Worm (Caenorhabditis elegans) whole organism, mixed stage, embryonic: Measurements from ENCODE around the gene F35E12.6.

ENCODE experiments used
- ceh-39 ChIP-seq: fragments of 150-350 bp; optimal IDR thresholded peaks from 2 replicates; lab custom pipeline; 2014; ENCODE audit warnings: missing biosample characterization, missing genetic modification characterization
- lin-13 ChIP-seq: fragments of 150-350 bp; optimal IDR thresholded peaks from 2 replicates; lab custom pipeline; 2014; ENCODE audit warnings: missing biosample characterization, missing genetic modification characterization
- mep-1 ChIP-seq: fragments of 150-350 bp; optimal IDR thresholded peaks from 2 replicates; lab custom pipeline; 2017; ENCODE audit warnings: missing biosample characterization, missing genetic modification reagents, missing genetic modification characterization, inconsistent platforms
- nhr-12 ChIP-seq: fragments of 150-350 bp; optimal IDR thresholded peaks from 2 replicates; lab custom pipeline; 2014; ENCODE audit warnings: missing biosample characterization, missing genetic modification characterization
- unc-62 ChIP-seq: fragments of 150-350 bp; optimal IDR thresholded peaks from 2 replicates; lab custom pipeline; 2014; ENCODE audit warnings: missing biosample characterization, missing genetic modification reagents, missing genetic modification characterization
- ztf-11 ChIP-seq: fragments of 150-350 bp; optimal IDR thresholded peaks from 2 replicates; lab custom pipeline; 2014; ENCODE audit warnings: missing biosample characterization, missing genetic modification characterization

DNA sequence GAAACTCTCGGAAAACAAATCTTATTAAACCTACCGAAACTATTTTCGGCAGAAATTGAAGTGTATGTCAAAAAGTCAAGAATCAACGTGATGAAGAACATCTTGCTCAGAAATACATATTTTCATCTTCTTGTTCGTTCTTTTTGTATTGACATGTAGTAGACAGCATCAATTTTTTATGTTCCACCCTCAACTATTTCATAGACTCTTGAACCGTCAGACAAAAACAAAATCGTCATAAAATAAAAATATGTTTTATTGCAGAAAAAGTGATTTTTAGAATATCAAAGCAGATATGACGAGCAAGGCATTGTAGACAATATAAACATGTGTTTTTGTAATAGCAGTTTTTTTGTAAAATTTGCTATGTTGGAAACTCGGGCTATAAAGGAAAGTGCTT is 11.3 kb downstream of the F35E12.6 start, which contains the start of gene F35E12.2:
- TF ChIP-seq nhr-12 (no peak), unc-62 (GFP tag; lab: Kevin White, UChicago) (no peak), lin-13 (no peak), mep-1 (tag; lab: Kevin White, UChicago) (no peak), ztf-11 (no peak), ceh-39 (tag; lab: Kevin White, UChicago) (no peak)
